Worm (Caenorhabditis elegans): Measurements from ENCODE around the gene wrt-2.

DNA sequence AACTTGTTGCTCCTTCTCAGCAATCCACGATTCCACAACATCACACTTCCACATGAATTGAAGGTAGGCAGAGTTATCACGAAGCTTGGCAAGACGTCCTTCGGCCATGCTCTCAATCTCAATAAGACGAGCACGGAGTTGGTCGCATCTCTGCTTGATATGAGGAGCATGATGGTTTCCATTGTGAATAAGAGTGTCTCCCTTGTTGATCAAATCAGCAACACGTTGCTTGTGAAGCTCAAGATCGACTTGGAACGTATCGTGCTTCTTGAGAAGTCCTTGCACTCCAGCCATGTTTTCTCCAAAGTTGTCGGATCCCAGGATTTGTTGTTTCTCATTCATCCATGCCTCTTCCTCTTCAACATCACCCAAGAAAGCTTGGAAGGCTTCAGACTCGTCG, 25.5 kb upstream of the wrt-2 start:
- no peak for TF ChIP-seq ceh-82 (tag; optimal IDR thresholded peaks at IDR 0.05)
- TF ChIP-seq ceh-28 (tag; optimal IDR thresholded peaks at IDR 0.05) = no peak
- TF ChIP-seq nhr-28 (tag; optimal IDR thresholded peaks at IDR 0.05) = no peak
- TF ChIP-seq lin-39 (tag; optimal IDR thresholded peaks at IDR 0.05) = no peak
- TF ChIP-seq fos-1 (tag; optimal IDR thresholded peaks at IDR 0.05) = no peak
- TF ChIP-seq nhr-12 (tag; optimal IDR thresholded peaks at IDR 0.05) = no peak
- no peak for TF ChIP-seq pha-4 (tag; optimal IDR thresholded peaks at IDR 0.05)
- no peak for TF ChIP-seq egl-27 (tag; optimal IDR thresholded peaks at IDR 0.05)
- no peak for TF ChIP-seq skn-1 (tag; optimal IDR thresholded peaks at IDR 0.05)
- TF ChIP-seq elt-2 (tag; optimal IDR thresholded peaks at IDR 0.05) = no peak
